Fruit fly (Drosophila melanogaster) S2 (cell line): Measurements from ENCODE around the gene MTA1-like.

ENCODE experiments used
- CG8478 ChIP-seq: fragments of >200 bp; optimal IDR thresholded peaks from 2 replicates; lab custom pipeline; 2018
- CTCF ChIP-seq, 2 experiments: fragments of >200 bp; optimal IDR thresholded peaks; 2 replicates each; lab custom pipeline; 2018

DNA sequence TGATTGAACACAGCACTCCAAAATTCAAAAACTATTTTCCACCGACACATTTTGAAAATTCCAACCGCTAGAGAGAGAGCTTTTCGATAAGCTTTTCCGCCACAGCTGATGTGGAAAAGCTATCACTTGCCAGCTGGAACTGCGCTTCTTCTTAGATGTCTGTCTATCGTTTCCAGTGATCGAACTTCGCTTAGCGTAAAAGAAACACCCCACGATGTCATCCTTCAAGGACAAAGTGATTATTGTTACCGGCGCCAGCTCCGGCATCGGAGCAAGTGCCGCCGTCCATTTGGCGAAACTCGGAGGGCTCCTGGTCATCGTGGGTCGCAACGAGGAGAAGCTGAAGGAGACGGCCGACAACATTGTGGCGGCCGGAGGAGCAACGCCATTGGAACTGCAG lies 16.4 kb downstream of the MTA1-like start, which contains the start of gene CG31549:
- TF ChIP-seq CG8478 (lab: Kevin White, UChicago) (no peak), CTCF (optimal IDR thresholded peaks at IDR 0.05; lab: Kevin White, UChicago) (no peak)
